Worm (Caenorhabditis elegans) whole organism, L3 larva: ENCODE measurements around the gene pgp-1.

ENCODE experiments used
- daf-12 ChIP-seq: fragments of 150-350 bp; optimal IDR thresholded peaks from 2 replicates; lab custom pipeline; 2014; ENCODE audit warnings: missing biosample characterization, missing genetic modification reagents, missing genetic modification characterization
- elt-1 ChIP-seq: fragments of 150-350 bp; optimal IDR thresholded peaks from 2 replicates; lab custom pipeline; 2014; ENCODE audit warnings: missing biosample characterization, missing genetic modification characterization
- elt-3 ChIP-seq, 3 experiments: fragments of 150-350 bp in 1 of 3; sonication (generic microtip) in 2 of 3; optimal IDR thresholded peaks; 2 replicates in 2 of 3; 4 replicates in 1 of 3; lab custom pipeline; 2014 to 2017; ENCODE audit warnings: missing biosample characterization in 3 of 3, missing genetic modification characterization in 3 of 3
- fkh-10 ChIP-seq: sonication (generic microtip); optimal IDR thresholded peaks from 2 replicates; lab custom pipeline; 2017; ENCODE audit warnings: missing biosample characterization, missing genetic modification reagents, missing genetic modification characterization
- pqm-1 ChIP-seq: fragments of 150-350 bp; optimal IDR thresholded peaks from 2 replicates; lab custom pipeline; 2017; ENCODE audit warnings: missing biosample characterization, missing genetic modification characterization, inconsistent platforms
- snpc-4 ChIP-seq: fragments of 150-350 bp; optimal IDR thresholded peaks from 2 replicates; lab custom pipeline; 2014; ENCODE audit warnings: missing biosample characterization, missing genetic modification characterization
- ztf-11 ChIP-seq: fragments of 150-350 bp; optimal IDR thresholded peaks from 2 replicates; lab custom pipeline; 2014; ENCODE audit warnings: missing biosample characterization, missing genetic modification characterization

DNA sequence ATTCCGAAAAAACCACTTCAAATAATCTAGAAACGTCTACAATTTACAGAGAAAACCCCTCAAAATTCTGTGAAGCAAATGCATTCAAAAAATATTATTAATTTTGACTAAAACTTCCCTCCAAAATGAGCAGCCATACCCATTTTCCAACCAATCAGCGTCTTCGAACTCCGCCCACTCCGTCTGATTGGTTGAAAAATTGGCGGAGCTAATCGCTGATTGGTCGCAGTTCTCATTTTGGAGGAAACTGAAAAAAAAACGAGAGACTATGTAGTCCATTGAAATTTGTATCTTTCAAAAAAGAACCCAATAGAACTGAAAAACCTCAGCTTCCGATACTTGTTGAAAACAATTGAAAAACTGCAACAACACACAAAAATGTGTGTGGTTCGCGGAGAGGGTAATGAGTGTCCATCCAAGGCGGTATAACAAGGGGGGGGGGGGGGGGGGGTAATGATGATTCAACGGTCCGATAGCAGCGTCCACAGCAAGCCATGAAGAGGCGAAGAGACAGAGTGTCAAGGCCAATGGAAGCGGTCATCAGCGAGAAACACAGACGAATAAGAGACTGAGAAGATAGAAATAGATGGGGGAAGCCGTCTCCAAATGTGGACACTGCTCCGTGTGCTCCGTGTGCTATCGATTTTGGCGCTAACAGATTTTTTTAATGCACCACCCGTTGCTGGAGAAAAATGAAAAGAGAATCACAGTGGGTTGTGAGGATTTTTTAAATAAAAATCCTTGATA lies 18.1 kb upstream of the pgp-1 start:
- TF ChIP-seq ztf-11 (no peak), snpc-4 (tag; lab: Kevin White, UChicago) (no peak), daf-12 (tag; lab: Kevin White, UChicago) (no peak), pqm-1 (no peak), fkh-10 (no peak), elt-1 (tag; lab: Kevin White, UChicago) (no peak), elt-3 (tag; optimal IDR thresholded peaks at IDR 0.05; lab: Kevin White, UChicago) (no peak)
